Fruit fly (Drosophila melanogaster) whole organism, wandering third instar larva: ENCODE data around the gene Ibf2.

Source experiments
- Abd-B ChIP-seq: fragments of >200 bp; optimal IDR thresholded peaks from 2 replicates; lab custom pipeline; 2017; ENCODE audit warnings: missing biosample characterization, missing genetic modification characterization
- GATAd ChIP-seq: sonication (Bioruptor generic); optimal IDR thresholded peaks from 2 replicates; lab custom pipeline; 2016; ENCODE audit warnings: missing biosample characterization, missing genetic modification characterization
- Hnf4 ChIP-seq: fragments of 200-800 bp; sonication (Bioruptor generic); optimal IDR thresholded peaks from 2 replicates; lab custom pipeline; 2016; ENCODE audit warnings: missing biosample characterization, mild to moderate bottlenecking, missing genetic modification characterization
- Mio ChIP-seq: sonication (Bioruptor generic); optimal IDR thresholded peaks from 2 replicates; lab custom pipeline; 2016; ENCODE audit warnings: missing biosample characterization, missing genetic modification characterization
- dl ChIP-seq, 2 experiments: fragments of 175-275, 200-275 bp in 1 of 2; fragments of 200-275 bp in 1 of 2; sonication (Bioruptor generic); optimal IDR thresholded peaks; lab custom pipeline; 2018; ENCODE audit warnings: mild to moderate bottlenecking in 2 of 2, missing biosample characterization in 2 of 2, missing genetic modification characterization in 2 of 2, moderate library complexity in 2 of 2; ENCODE audit not compliant: partially characterized antibody in 2 of 2, insufficient read depth in 1 of 2
- dmrt93B ChIP-seq: fragments of 200-800 bp; sonication (Bioruptor generic); optimal IDR thresholded peaks from 2 replicates; lab custom pipeline; 2018; ENCODE audit warnings: missing biosample characterization, mild to moderate bottlenecking, missing genetic modification characterization
- ey ChIP-seq: fragments of 200-800 bp; sonication (Bioruptor generic); optimal IDR thresholded peaks from 2 replicates; lab custom pipeline; 2016; ENCODE audit warnings: missing biosample characterization, missing genetic modification characterization
- h ChIP-seq: fragments of 200-800 bp; sonication (Bioruptor generic); optimal IDR thresholded peaks from 3 replicates; lab custom pipeline; 2016; ENCODE audit warnings: missing biosample characterization, mild to moderate bottlenecking, missing genetic modification characterization
- psq ChIP-seq: fragments of 200-800 bp; sonication (Bioruptor generic); optimal IDR thresholded peaks from 3 replicates; lab custom pipeline; 2017; ENCODE audit warnings: missing biosample characterization, mild to moderate bottlenecking, missing genetic modification characterization, moderate library complexity
- sv ChIP-seq: fragments of 200-800 bp; sonication (Bioruptor generic); optimal IDR thresholded peaks from 3 replicates; lab custom pipeline; 2016; ENCODE audit warnings: missing biosample characterization, missing genetic modification characterization

dm6 chr3R:9222355-9222754 lies 35.9 kb downstream of the Ibf2 start:
- TF ChIP-seq Hnf4 (GFP tag; lab: Kevin White, UChicago) = no peak
- no peak for TF ChIP-seq dmrt93B (GFP tag; lab: Kevin White, UChicago)
- TF ChIP-seq ey = no peak
- TF ChIP-seq sv (GFP tag; lab: Kevin White, UChicago) = no peak
- TF ChIP-seq Abd-B (GFP tag; lab: Kevin White, UChicago) = no peak
- no peak for TF ChIP-seq GATAd
- TF ChIP-seq psq (GFP tag; lab: Kevin White, UChicago) = no peak
- TF ChIP-seq Mio (GFP tag; lab: Kevin White, UChicago) = no peak
- TF ChIP-seq dl (GFP tag; optimal IDR thresholded peaks at IDR 0.05; lab: Kevin White, UChicago; ENCODE audit: insufficient read depth in 1 of 2, partially characterized antibody in 2 of 2) = no peak
- TF ChIP-seq h (GFP tag; lab: Kevin White, UChicago) = no peak
